Worm (Caenorhabditis elegans) whole organism, L4/young adult: ENCODE measurements around the gene F26D2.15.

ENCODE experiments used
- dao-5 ChIP-seq: sonication (generic microtip); optimal IDR thresholded peaks from 2 replicates; lab custom pipeline; 2016; ENCODE audit warnings: missing genotype, missing genetic modification characterization, moderate library complexity, missing compliant biosample characterization
- him-1 ChIP-seq: sonication (generic microtip); optimal IDR thresholded peaks from 2 replicates; lab custom pipeline; 2016; ENCODE audit warnings: missing genotype, missing genetic modification reagents, missing genetic modification characterization, missing compliant biosample characterization

DNA sequence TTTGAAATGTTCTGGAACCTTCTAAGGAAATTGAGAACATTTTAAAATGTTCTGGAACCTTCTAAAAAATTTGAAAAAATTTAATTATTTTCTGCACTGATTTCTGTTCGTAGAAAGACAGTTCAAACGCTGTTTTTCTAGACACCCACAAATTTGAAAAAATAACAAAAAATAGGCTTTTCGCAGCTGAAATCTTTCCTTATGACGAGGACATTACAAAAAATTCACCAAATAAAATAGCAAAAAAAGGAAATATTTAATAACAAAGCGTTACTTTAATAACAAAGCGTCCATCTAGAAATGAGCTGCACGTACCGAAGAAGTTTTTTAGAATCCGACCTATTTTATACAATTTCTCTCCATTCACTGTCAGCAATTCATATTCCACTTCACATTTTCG, 6.0 kb downstream of the F26D2.15 start, which contains the start of gene srh-141:
- no peak for TF ChIP-seq dao-5 (tag; lab: Kevin White, UChicago)
- TF ChIP-seq him-1 (tag; lab: Kevin White, UChicago): no peak
